Worm (Caenorhabditis elegans) whole organism, L4 larva: Measurements from ENCODE around the gene trpp-4.

Experiments used
- F10B5.3 ChIP-seq: sonication (generic microtip); optimal IDR thresholded peaks from 2 replicates; lab custom pipeline; 2016; ENCODE audit warnings: mild to moderate bottlenecking, missing genetic modification characterization, missing compliant biosample characterization
- F26F4.8 ChIP-seq: fragments of 200-800 bp; sonication (Bioruptor generic); conservative IDR thresholded peaks from 2 replicates; pipeline ENCODE4 v1.3.6; 2022; ENCODE audit warnings: missing genetic modification characterization, missing compliant biosample characterization
- F44E2.7 ChIP-seq: fragments of 200-800 bp; sonication (Bioruptor generic); IDR thresholded peaks from 2 replicates; pipeline ENCODE4 v2.1.2; 2022; ENCODE audit warnings: missing genetic modification characterization, missing compliant biosample characterization
- F49E8.2 ChIP-seq: sonication (generic microtip); optimal IDR thresholded peaks from 2 replicates; lab custom pipeline; 2016; ENCODE audit warnings: missing compliant biosample characterization, mild to moderate bottlenecking, missing genetic modification characterization, borderline replicate concordance
- Y75B8A.6 ChIP-seq: fragments of 200-800 bp; sonication (Bioruptor generic); IDR thresholded peaks from 2 replicates; pipeline ENCODE4 v1.3.6; 2022; ENCODE audit warnings: missing genetic modification reagents, missing genetic modification characterization, missing compliant biosample characterization
- aha-1 ChIP-seq: fragments of 150-350 bp; peaks from one replicate; lab custom pipeline; 2014; ENCODE audit warnings: missing biosample characterization, missing genetic modification characterization
- arid-1 ChIP-seq: fragments of 200-800 bp; sonication (Bioruptor generic); conservative IDR thresholded peaks from 2 replicates; pipeline ENCODE4 v1.3.6; 2022; ENCODE audit warnings: missing genetic modification reagents, missing genetic modification characterization, missing compliant biosample characterization
- ceh-28 ChIP-seq: fragments of 150-350 bp; optimal IDR thresholded peaks from 2 replicates; lab custom pipeline; 2014; ENCODE audit warnings: missing biosample characterization, missing genetic modification reagents, missing genetic modification characterization
- ceh-44 ChIP-seq: fragments of 200-800 bp; sonication (Bioruptor generic); IDR thresholded peaks from 2 replicates; pipeline ENCODE4 v1.3.6; 2022; ENCODE audit warnings: missing genetic modification reagents, missing genetic modification characterization, missing compliant biosample characterization
- ces-1 ChIP-seq: fragments of 150-350 bp; sonication (generic microtip); optimal IDR thresholded peaks from 4 replicates; lab custom pipeline; 2014; ENCODE audit warnings: missing biosample characterization, missing genetic modification reagents, missing genetic modification characterization
- daf-19 ChIP-seq: fragments of 200-800 bp; sonication (Bioruptor generic); conservative IDR thresholded peaks from 2 replicates; pipeline ENCODE4 v1.3.6; 2022; ENCODE audit warnings: missing genetic modification characterization, missing compliant biosample characterization
- daf-8 ChIP-seq: fragments of 200-800 bp; sonication (Bioruptor generic); IDR thresholded peaks from 2 replicates; pipeline ENCODE4 v1.3.6; 2022; ENCODE audit warnings: missing genetic modification characterization, missing compliant biosample characterization
- dmd-9 ChIP-seq: fragments of 200-800 bp; sonication (Bioruptor generic); IDR thresholded peaks from 2 replicates; pipeline ENCODE4 v1.3.6; 2022; ENCODE audit warnings: missing genetic modification reagents, missing genetic modification characterization, missing compliant biosample characterization
- dve-1 ChIP-seq: sonication (generic microtip); optimal IDR thresholded peaks from 2 replicates; lab custom pipeline; 2017; ENCODE audit warnings: antibody characterized with exemption, mild to moderate bottlenecking, missing genetic modification characterization, missing compliant biosample characterization; ENCODE audit not compliant: insufficient read depth
- egl-27 ChIP-seq: sonication (generic microtip); optimal IDR thresholded peaks from 3 replicates; lab custom pipeline; 2017; ENCODE audit warnings: missing biosample characterization, missing genetic modification reagents, missing genetic modification characterization
- egl-43 ChIP-seq: fragments of 200-800 bp; sonication (Bioruptor generic); IDR thresholded peaks from 2 replicates; pipeline ENCODE4 v1.3.6; 2022; ENCODE audit warnings: missing genetic modification reagents, missing genetic modification characterization, missing compliant biosample characterization
- fkh-10 ChIP-seq: fragments of 150-350 bp; optimal IDR thresholded peaks from 2 replicates; lab custom pipeline; 2014; ENCODE audit warnings: missing biosample characterization, missing genetic modification reagents, missing genetic modification characterization
- fos-1 ChIP-seq: fragments of 150-350 bp; optimal IDR thresholded peaks from 2 replicates; lab custom pipeline; 2014; ENCODE audit warnings: missing biosample characterization, missing genetic modification characterization
- hif-1 ChIP-seq, 2 experiments: sonication (generic microtip); optimal IDR thresholded peaks; 2 replicates each; lab custom pipeline; 2016 to 2017; ENCODE audit warnings: missing compliant biosample characterization in 2 of 2, missing genetic modification characterization in 2 of 2, missing genetic modification reagents in 2 of 2, missing genotype in 2 of 2, mild to moderate bottlenecking in 1 of 2
- hlh-11 ChIP-seq: fragments of 200-800 bp; sonication (Bioruptor generic); optimal IDR thresholded peaks from 2 replicates; lab custom pipeline; 2018; ENCODE audit warnings: mild to moderate bottlenecking, missing genetic modification characterization, missing compliant biosample characterization
- hlh-30 ChIP-seq: sonication (generic microtip); optimal IDR thresholded peaks from 2 replicates; lab custom pipeline; 2017; ENCODE audit warnings: antibody characterized with exemption, mild to moderate bottlenecking, missing genetic modification characterization, missing compliant biosample characterization; ENCODE audit not compliant: insufficient read depth
- jun-1 ChIP-seq: fragments of 150-350 bp; optimal IDR thresholded peaks from 2 replicates; lab custom pipeline; 2014; ENCODE audit warnings: missing biosample characterization, missing genetic modification reagents, missing genetic modification characterization
- lin-15B ChIP-seq: fragments of 150-350 bp; sonication (generic microtip); optimal IDR thresholded peaks from 3 replicates; lab custom pipeline; 2014; ENCODE audit warnings: missing biosample characterization, missing genetic modification characterization
- lin-29 ChIP-seq: fragments of 200-800 bp; sonication (Bioruptor generic); IDR thresholded peaks from 2 replicates; pipeline ENCODE4 v1.3.6; 2022; ENCODE audit warnings: missing genetic modification reagents, missing genetic modification characterization, missing compliant biosample characterization
- lin-38 ChIP-seq: fragments of 200-800 bp; sonication (Bioruptor generic); IDR thresholded peaks from 2 replicates; pipeline ENCODE4 v1.3.6; 2022; ENCODE audit warnings: missing genetic modification reagents, missing genetic modification characterization, missing compliant biosample characterization
- lin-39 ChIP-seq: fragments of 150-350 bp; optimal IDR thresholded peaks from 2 replicates; lab custom pipeline; 2014; ENCODE audit warnings: missing biosample characterization, missing genetic modification reagents, missing genetic modification characterization
- lsy-2 ChIP-seq, 2 experiments: fragments of 150-350 bp in 1 of 2; sonication (generic microtip) in 1 of 2; optimal IDR thresholded peaks; 2 replicates each; lab custom pipeline; 2014 to 2017; ENCODE audit warnings: missing biosample characterization in 2 of 2, missing genetic modification characterization in 2 of 2
- madf-5 ChIP-seq, 2 experiments: fragments of 200-800 bp; sonication (Bioruptor generic); IDR thresholded peaks; 2 replicates each; pipeline ENCODE4 v1.3.6; 2022; ENCODE audit warnings: missing compliant biosample characterization in 2 of 2, missing genetic modification characterization in 2 of 2
- mdl-1 ChIP-seq, 2 experiments: fragments of 150-350 bp in 1 of 2; sonication (generic microtip) in 1 of 2; optimal IDR thresholded peaks; 2 replicates each; lab custom pipeline; 2014 to 2017; ENCODE audit warnings: missing biosample characterization in 2 of 2, missing genetic modification characterization in 2 of 2
- mdt-29 ChIP-seq: fragments of 200-800 bp; sonication (Bioruptor generic); IDR thresholded peaks from 2 replicates; pipeline ENCODE4 v1.3.6; 2022; ENCODE audit warnings: missing genetic modification reagents, missing genetic modification characterization, missing compliant biosample characterization
- mep-1 ChIP-seq: fragments of 150-350 bp; sonication (generic microtip); optimal IDR thresholded peaks from 3 replicates; lab custom pipeline; 2014; ENCODE audit warnings: missing biosample characterization, missing genetic modification characterization
- mes-2 ChIP-seq: sonication (generic microtip); optimal IDR thresholded peaks from 2 replicates; lab custom pipeline; 2016; ENCODE audit warnings: missing genotype, mild to moderate bottlenecking, missing genetic modification characterization, missing compliant biosample characterization; ENCODE audit not compliant: poor library complexity, severe bottlenecking
- mxl-3 ChIP-seq: fragments of 200-800 bp; sonication (Bioruptor generic); optimal IDR thresholded peaks from 2 replicates; lab custom pipeline; 2018; ENCODE audit warnings: mild to moderate bottlenecking, missing genetic modification characterization, missing compliant biosample characterization
- nhr-10 ChIP-seq: fragments of 150-350 bp; optimal IDR thresholded peaks from 2 replicates; lab custom pipeline; 2014; ENCODE audit warnings: missing biosample characterization, missing genetic modification characterization
- nhr-41 ChIP-seq: fragments of 200-800 bp; sonication (Bioruptor generic); IDR thresholded peaks from 2 replicates; pipeline ENCODE4 v1.3.6; 2022; ENCODE audit warnings: missing genetic modification reagents, missing genetic modification characterization, missing compliant biosample characterization
- nhr-42 ChIP-seq: fragments of 200-800 bp; sonication (Bioruptor generic); IDR thresholded peaks from 2 replicates; pipeline ENCODE4 v1.3.6; 2022; ENCODE audit warnings: missing genetic modification characterization, missing compliant biosample characterization
- nhr-48 ChIP-seq: sonication (generic microtip); optimal IDR thresholded peaks from 2 replicates; lab custom pipeline; 2016; ENCODE audit warnings: mild to moderate bottlenecking, missing genetic modification characterization, missing compliant biosample characterization
- nhr-6 ChIP-seq: fragments of 150-350 bp; optimal IDR thresholded peaks from 2 replicates; lab custom pipeline; 2014; ENCODE audit warnings: missing biosample characterization, missing genetic modification characterization
- nhr-77 ChIP-seq: fragments of 150-350 bp; optimal IDR thresholded peaks from 2 replicates; lab custom pipeline; 2014; ENCODE audit warnings: missing biosample characterization, missing genetic modification characterization
- pha-4 ChIP-seq, 2 experiments: fragments of 150-350 bp in 1 of 2; fragments of 200-800 bp in 1 of 2; sonication (Bioruptor generic) in 1 of 2; IDR thresholded peaks in 1 of 2; optimal IDR thresholded peaks in 1 of 2; 2 replicates each; pipeline versions ENCODE4 v1.3.6 to Lab custom; 2014 to 2022; ENCODE audit warnings: missing genetic modification characterization in 2 of 2, missing genetic modification reagents in 2 of 2, missing biosample characterization in 1 of 2, missing compliant biosample characterization in 1 of 2
- php-3 ChIP-seq: fragments of 200-800 bp; sonication (Bioruptor generic); IDR thresholded peaks from 2 replicates; pipeline ENCODE4 v1.3.6; 2022; ENCODE audit warnings: missing genetic modification reagents, missing genetic modification characterization, missing compliant biosample characterization
- pqm-1 ChIP-seq: sonication (generic microtip); optimal IDR thresholded peaks from 2 replicates; lab custom pipeline; 2017; ENCODE audit warnings: missing biosample characterization, missing genetic modification characterization
- rbr-2 ChIP-seq: sonication (generic microtip); optimal IDR thresholded peaks from 2 replicates; lab custom pipeline; 2016; ENCODE audit warnings: missing genotype, missing genetic modification characterization, missing compliant biosample characterization
- tag-97 ChIP-seq: fragments of 200-800 bp; sonication (Bioruptor generic); IDR thresholded peaks from 2 replicates; pipeline ENCODE4 v1.3.6; 2022; ENCODE audit warnings: missing genetic modification characterization, missing compliant biosample characterization
- tra-1 ChIP-seq: fragments of 200-800 bp; sonication (Bioruptor generic); IDR thresholded peaks from 2 replicates; pipeline ENCODE4 v1.3.6; 2022; ENCODE audit warnings: missing genetic modification reagents, missing genetic modification characterization, missing compliant biosample characterization
- unc-62 ChIP-seq, 3 experiments: fragments of 150-350 bp in 1 of 3; sonication (generic microtip); optimal IDR thresholded peaks in 2 of 3; peaks in 1 of 3; 1 replicate in 1 of 3; 2 replicates in 2 of 3; lab custom pipeline; 2014 to 2017; ENCODE audit warnings: missing biosample characterization in 3 of 3, missing genetic modification characterization in 3 of 3, missing genetic modification reagents in 3 of 3, missing genotype in 1 of 3
- vab-7 ChIP-seq: fragments of 200-800 bp; sonication (Bioruptor generic); IDR thresholded peaks from 2 replicates; pipeline ENCODE4 v1.3.6; 2022; ENCODE audit warnings: missing genetic modification reagents, missing genetic modification characterization, missing compliant biosample characterization
- zag-1 ChIP-seq: fragments of 150-350 bp; optimal IDR thresholded peaks from 2 replicates; lab custom pipeline; 2014; ENCODE audit warnings: missing biosample characterization, missing genetic modification characterization
- zfp-2 ChIP-seq: sonication (generic microtip); optimal IDR thresholded peaks from 2 replicates; lab custom pipeline; 2016; ENCODE audit warnings: mild to moderate bottlenecking, missing genetic modification characterization, missing compliant biosample characterization
- ztf-11 ChIP-seq: fragments of 150-350 bp; optimal IDR thresholded peaks from 2 replicates; lab custom pipeline; 2014; ENCODE audit warnings: missing biosample characterization, missing genetic modification characterization

Gene trpp-4

DNA sequence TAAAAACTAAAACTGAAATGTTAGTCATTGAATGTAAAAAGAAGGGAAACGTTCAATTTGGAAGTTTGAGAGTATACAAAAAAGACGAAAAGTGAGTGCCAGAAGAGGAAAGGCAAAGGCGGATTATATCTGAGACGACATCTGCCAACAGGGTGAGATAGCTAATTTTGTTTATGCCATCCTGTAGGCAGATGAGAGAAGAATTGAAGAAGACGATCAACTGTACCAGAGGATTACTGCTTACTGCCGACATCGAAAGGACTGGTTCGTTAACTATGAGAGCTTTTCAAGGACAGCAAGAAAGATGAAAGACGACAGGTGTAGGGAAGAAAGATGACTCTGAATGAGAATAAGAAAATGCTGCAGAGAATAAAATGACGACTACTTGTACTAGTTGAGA lies 23.4 kb downstream of the trpp-4 start:
- TF ChIP-seq madf-5 (GFP tag; IDR thresholded peaks at IDR 0.05; lab: Robert Waterston, UW) = no peak
- TF ChIP-seq fos-1 (tag; lab: Kevin White, UChicago) = no peak
- TF ChIP-seq unc-62 (GFP tag; optimal IDR thresholded peaks at IDR 0.05 in 1 of 2; lab: Kevin White, UChicago) = no peak
- no peak for TF ChIP-seq unc-62 (tag; optimal IDR thresholded peaks at IDR 0.05; lab: Kevin White, UChicago)
- no peak for TF ChIP-seq tra-1
- no peak for TF ChIP-seq pha-4 (GFP tag; IDR thresholded peaks at IDR 0.05; lab: Robert Waterston, UW)
- TF ChIP-seq pha-4 (tag; optimal IDR thresholded peaks at IDR 0.05; lab: Kevin White, UChicago) = no peak
- no peak for TF ChIP-seq egl-27 (tag; lab: Kevin White, UChicago)
- no peak for TF ChIP-seq pqm-1 (tag; lab: Kevin White, UChicago)
- TF ChIP-seq nhr-42 (GFP tag; lab: Robert Waterston, UW) = no peak
- no peak for TF ChIP-seq daf-19 (GFP tag; lab: Robert Waterston, UW)
- TF ChIP-seq lin-29 (GFP tag; lab: Robert Waterston, UW) = no peak
- TF ChIP-seq mxl-3 (GFP tag; lab: Kevin White, UChicago) = no peak
- no peak for TF ChIP-seq mes-2 (tag; lab: Kevin White, UChicago)
- no peak for TF ChIP-seq jun-1
- TF ChIP-seq lin-39 = no peak
- TF ChIP-seq ceh-28 (tag; lab: Kevin White, UChicago) = no peak
- no peak for TF ChIP-seq nhr-41 (GFP tag; lab: Robert Waterston, UW)
- TF ChIP-seq php-3 = no peak
- no peak for TF ChIP-seq Y75B8A.6 (GFP tag; lab: Robert Waterston, UW)

DNA sequence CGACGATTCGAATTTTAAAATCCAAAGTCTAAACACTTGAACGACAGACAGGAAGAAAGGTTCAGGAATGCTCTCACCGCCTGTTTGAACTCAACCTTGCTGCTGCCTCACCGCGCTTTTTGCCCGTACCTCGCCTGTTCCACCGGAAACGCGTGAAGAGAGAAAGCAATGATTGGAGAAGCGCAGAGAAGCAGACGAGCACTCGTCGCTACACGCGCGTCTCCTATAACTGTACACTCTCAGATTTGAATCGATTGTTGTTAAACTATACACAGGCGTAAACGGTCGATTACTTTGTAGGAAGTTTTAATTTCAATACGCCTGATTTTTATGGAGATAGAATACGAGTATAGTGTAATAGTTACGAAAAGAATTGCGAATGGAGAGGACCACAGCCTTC lies 24.4 kb downstream of the trpp-4 start:
- TF ChIP-seq mxl-3 (GFP tag; lab: Kevin White, UChicago) = peak; percentile 81
- TF ChIP-seq mdl-1 (tag; optimal IDR thresholded peaks at IDR 0.05; lab: Kevin White, UChicago) = peak; percentile 38 to 69
- no peak for TF ChIP-seq vab-7 (GFP tag; lab: Robert Waterston, UW)
- TF ChIP-seq rbr-2 (tag; lab: Kevin White, UChicago) = no peak
- TF ChIP-seq dmd-9 (GFP tag; lab: Robert Waterston, UW) = no peak
- no peak for TF ChIP-seq lin-38 (GFP tag; lab: Robert Waterston, UW)
- no peak for TF ChIP-seq nhr-6 (tag; lab: Kevin White, UChicago)
- TF ChIP-seq daf-8 = no peak
- no peak for TF ChIP-seq lin-15B (tag; lab: Kevin White, UChicago)
- TF ChIP-seq nhr-77 (tag; lab: Kevin White, UChicago) = no peak
- TF ChIP-seq nhr-10 (tag; lab: Kevin White, UChicago) = no peak
- peak in 1 of 2 experiments; percentile 26 for TF ChIP-seq hif-1 (tag; optimal IDR thresholded peaks at IDR 0.05; lab: Kevin White, UChicago)
- no peak for TF ChIP-seq fkh-10 (GFP tag; lab: Kevin White, UChicago)
- TF ChIP-seq mdt-29 = no peak
- TF ChIP-seq zfp-2 (tag; lab: Kevin White, UChicago) = no peak
- TF ChIP-seq ceh-44 (GFP tag; lab: Robert Waterston, UW) = no peak
- no peak for TF ChIP-seq F44E2.7
- no peak for TF ChIP-seq ztf-11 (tag; lab: Kevin White, UChicago)
- TF ChIP-seq tag-97 = no peak
- TF ChIP-seq F26F4.8 (GFP tag; lab: Robert Waterston, UW) = no peak
- peak; percentile 37 for TF ChIP-seq mep-1
- TF ChIP-seq lin-29 (GFP tag; lab: Robert Waterston, UW) = no peak
- peak; percentile 55 for TF ChIP-seq ceh-28 (tag; lab: Kevin White, UChicago)
- no peak for TF ChIP-seq ces-1
- TF ChIP-seq aha-1 (tag; lab: Kevin White, UChicago) = peak; percentile 97
- TF ChIP-seq F10B5.3 (tag; lab: Kevin White, UChicago) = no peak
- no peak for TF ChIP-seq arid-1 (GFP tag; lab: Robert Waterston, UW)
- TF ChIP-seq hlh-30 (tag; lab: Kevin White, UChicago) = peak; percentile 59
- peak in 1 of 2 experiments; percentile 9 for TF ChIP-seq lsy-2 (tag; optimal IDR thresholded peaks at IDR 0.05; lab: Kevin White, UChicago)
- TF ChIP-seq F49E8.2 = no peak
- peak; percentile 46 for TF ChIP-seq nhr-48 (tag; lab: Kevin White, UChicago)
- no peak for TF ChIP-seq zag-1 (tag; lab: Kevin White, UChicago)
- TF ChIP-seq egl-43 (GFP tag; lab: Robert Waterston, UW) = no peak
- TF ChIP-seq hlh-11 (tag; lab: Kevin White, UChicago) = peak; percentile 76
- peak; percentile 57 for TF ChIP-seq dve-1
